Worm (Caenorhabditis elegans): Measurements from ENCODE around the gene nck-1.

The nck-1 gene

DNA sequence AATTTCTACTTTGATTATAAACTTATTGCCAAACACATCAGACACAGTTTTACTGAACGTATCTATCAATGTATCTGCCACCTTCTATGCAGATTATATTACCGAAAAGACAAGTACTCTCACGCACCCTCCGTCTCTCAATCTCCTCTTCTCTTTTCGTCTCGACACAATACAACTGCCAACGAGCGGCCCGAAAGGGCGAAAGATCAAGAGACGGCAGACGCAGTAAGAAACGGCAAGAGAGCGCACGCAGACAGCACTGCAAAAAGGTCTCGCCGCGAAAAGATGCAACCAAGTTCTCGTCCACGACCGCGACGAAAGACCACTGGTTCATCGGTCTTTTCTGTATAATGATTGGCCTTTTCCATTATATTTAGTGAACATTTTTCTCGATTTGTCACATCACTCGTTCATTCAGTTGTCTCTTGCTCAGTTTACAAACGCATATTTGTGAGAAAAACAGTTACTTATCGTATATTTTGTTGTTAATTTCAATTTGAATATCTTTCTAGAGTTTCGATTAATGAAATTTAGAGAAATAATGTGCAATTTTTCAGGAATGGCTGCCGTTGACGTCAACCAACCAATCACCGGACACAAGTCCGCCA is 37.4 kb upstream of the nck-1 start, which contains the start of gene vha-12:
Gene vha-12 (plus strand): TSS at position 558 of the 608 bp plus-strand sequence.
- TF ChIP-seq nhr-77 (tag; optimal IDR thresholded peaks at IDR 0.05) (peak; percentile 17), nhr-21 (tag; optimal IDR thresholded peaks at IDR 0.05) (peak; percentile 91), lin-13 (GFP tag; optimal IDR thresholded peaks at IDR 0.05) (peak; percentile 90), snpc-4 (tag; optimal IDR thresholded peaks at IDR 0.05) (peak; percentile 66), zag-1 (tag; optimal IDR thresholded peaks at IDR 0.05) (peak; percentile 79), aly-2 (tag; optimal IDR thresholded peaks at IDR 0.05) (no peak), dmd-4 (tag; optimal IDR thresholded peaks at IDR 0.05) (no peak), crh-2 (tag; optimal IDR thresholded peaks at IDR 0.05) (peak; percentile 97), nhr-12 (tag; optimal IDR thresholded peaks at IDR 0.05) (no peak), ztf-4 (tag; optimal IDR thresholded peaks at IDR 0.05) (peak; percentile 62), fos-1 (tag; optimal IDR thresholded peaks at IDR 0.05) (peak; percentile 83), skn-1 (tag; optimal IDR thresholded peaks at IDR 0.05) (no peak), elt-1 (tag; optimal IDR thresholded peaks at IDR 0.05) (no peak), lsy-2 (tag; optimal IDR thresholded peaks at IDR 0.05) (peak; percentile 71 to 92), gmeb-1 (tag; optimal IDR thresholded peaks at IDR 0.05) (peak; percentile 80), F13H6.1 (tag; optimal IDR thresholded peaks at IDR 0.05) (peak; percentile 94), mbf-1 (tag; optimal IDR thresholded peaks at IDR 0.05) (no peak), ztf-11 (tag; optimal IDR thresholded peaks at IDR 0.05) (no peak), unc-39 (tag; optimal IDR thresholded peaks at IDR 0.05) (no peak), mab-5 (tag; optimal IDR thresholded peaks at IDR 0.05) (peak; percentile 78), ama-1 (optimal IDR thresholded peaks at IDR 0.05) (peak; percentile 64), nhr-6 (tag; optimal IDR thresholded peaks at IDR 0.05) (peak; percentile 71), sem-4 (tag; optimal IDR thresholded peaks at IDR 0.05) (peak; percentile 87), unc-55 (GFP tag; optimal IDR thresholded peaks at IDR 0.05) (peak; percentile 93), alr-1 (tag; optimal IDR thresholded peaks at IDR 0.05) (no peak), sma-3 (GFP tag; optimal IDR thresholded peaks at IDR 0.05) (peak; percentile 96), mdl-1 (tag; optimal IDR thresholded peaks at IDR 0.05) (peak; percentile 54 to 65), ztf-1 (GFP tag; conservative IDR thresholded peaks at IDR 0.05) (no peak), ceh-82 (tag; optimal IDR thresholded peaks at IDR 0.05) (peak; percentile 68), blmp-1 (tag; optimal IDR thresholded peaks at IDR 0.05; ENCODE audit: insufficient read depth) (peak; percentile 56), C34F6.9 (tag; optimal IDR thresholded peaks at IDR 0.05) (peak; percentile 95), R02D3.7 (tag; optimal IDR thresholded peaks at IDR 0.05) (no peak), unc-62 (GFP tag; optimal IDR thresholded peaks at IDR 0.05) (no peak), ZK546.5 (tag; optimal IDR thresholded peaks at IDR 0.05) (peak; percentile 26), nhr-23 (tag; optimal IDR thresholded peaks at IDR 0.05) (no peak), nhr-129 (tag; optimal IDR thresholded peaks at IDR 0.05) (peak; percentile 91), sma-9 (GFP tag; optimal IDR thresholded peaks at IDR 0.05) (peak; percentile 93), sma-9 (tag; optimal IDR thresholded peaks at IDR 0.05) (no peak), nhr-25 (tag; optimal IDR thresholded peaks at IDR 0.05) (peak; percentile 91), ceh-16 (tag; optimal IDR thresholded peaks at IDR 0.05) (no peak), nhr-10 (tag; optimal IDR thresholded peaks at IDR 0.05) (peak; percentile 48), egl-27 (tag; optimal IDR thresholded peaks at IDR 0.05) (peak; percentile 89), lin-11 (tag; optimal IDR thresholded peaks at IDR 0.05) (peak; percentile 86), peb-1 (tag; optimal IDR thresholded peaks at IDR 0.05) (no peak), lin-39 (tag; optimal IDR thresholded peaks at IDR 0.05) (no peak), Y55F3AM.14 (GFP tag; optimal IDR thresholded peaks at IDR 0.05) (no peak), nhr-237 (tag; optimal IDR thresholded peaks at IDR 0.05) (no peak), elt-3 (tag; optimal IDR thresholded peaks at IDR 0.05) (no peak), nhr-11 (tag; optimal IDR thresholded peaks at IDR 0.05) (peak; percentile 18)
